Worm (Caenorhabditis elegans) whole organism, midembryonic: ENCODE measurements around the gene C54D2.6.

Experiments
- T22C8.4 ChIP-seq: fragments of 200-800 bp; sonication (Bioruptor generic); IDR thresholded peaks from 2 replicates; pipeline ENCODE4 v1.3.6; 2022; ENCODE audit warnings: missing genetic modification characterization, missing compliant biosample characterization
- cog-1 ChIP-seq: sonication (generic microtip); optimal IDR thresholded peaks from 2 replicates; lab custom pipeline; 2016; ENCODE audit warnings: missing genetic modification characterization, missing compliant biosample characterization
- flt-1 ChIP-seq: fragments of 200-800 bp; sonication (Bioruptor generic); IDR thresholded peaks from 2 replicates; pipeline ENCODE4 v1.3.6; 2022; ENCODE audit warnings: missing genetic modification characterization, missing compliant biosample characterization
- klf-2 ChIP-seq: fragments of 200-800 bp; sonication (Bioruptor generic); conservative IDR thresholded peaks from 2 replicates; pipeline ENCODE4 v1.3.6; 2022; ENCODE audit warnings: missing genetic modification reagents, missing genetic modification characterization, missing compliant biosample characterization
- med-1 ChIP-seq: sonication (generic microtip); optimal IDR thresholded peaks from 2 replicates; lab custom pipeline; 2017; ENCODE audit warnings: missing genetic modification characterization, mild to moderate bottlenecking, missing compliant biosample characterization, antibody characterized with exemption, missing genetic modification reagents; ENCODE audit not compliant: insufficient read depth
- ref-1 ChIP-seq: fragments of 200-800 bp; sonication (Bioruptor generic); conservative IDR thresholded peaks from 2 replicates; pipeline ENCODE4 v1.3.6; 2022; ENCODE audit warnings: missing genetic modification reagents, missing genetic modification characterization, missing compliant biosample characterization
- tab-1 ChIP-seq: fragments of 200-800 bp; sonication (Bioruptor generic); IDR thresholded peaks from 2 replicates; pipeline ENCODE4 v1.3.6; 2022; ENCODE audit warnings: missing genetic modification characterization, missing compliant biosample characterization
- ztf-23 ChIP-seq: fragments of 200-800 bp; sonication (Bioruptor generic); IDR thresholded peaks from 2 replicates; pipeline ENCODE4 v1.3.6; 2022; ENCODE audit warnings: missing genetic modification reagents, missing genetic modification characterization, missing compliant biosample characterization
- ztf-29 ChIP-seq: fragments of 200-800 bp; sonication (Bioruptor generic); IDR thresholded peaks from 2 replicates; pipeline ENCODE4 v1.3.6; 2022; ENCODE audit warnings: missing genetic modification reagents, missing genetic modification characterization, missing compliant biosample characterization

The C54D2.6 gene

ce11 chrX:7798248-7799020 lies 48.9 kb downstream of the C54D2.6 start, which contains the start of gene adm-4:
adm-4 (minus strand) TSS chrX:7798298.
- TF ChIP-seq flt-1 (GFP tag; lab: Robert Waterston, UW) (no peak), ztf-29 (no peak), klf-2 (GFP tag; lab: Robert Waterston, UW) (no peak), cog-1 (peak; percentile 9), ztf-23 (0 out of 2 replicates have a peak, but pooled peaks have one; percentile 16), T22C8.4 (GFP tag; lab: Robert Waterston, UW) (no peak), med-1 (GFP tag; lab: Kevin White, UChicago) (no peak), ref-1 (no peak), tab-1 (GFP tag; lab: Robert Waterston, UW) (no peak)
